Fruit fly (Drosophila melanogaster): Measurements from ENCODE around the gene CG14322.

DNA sequence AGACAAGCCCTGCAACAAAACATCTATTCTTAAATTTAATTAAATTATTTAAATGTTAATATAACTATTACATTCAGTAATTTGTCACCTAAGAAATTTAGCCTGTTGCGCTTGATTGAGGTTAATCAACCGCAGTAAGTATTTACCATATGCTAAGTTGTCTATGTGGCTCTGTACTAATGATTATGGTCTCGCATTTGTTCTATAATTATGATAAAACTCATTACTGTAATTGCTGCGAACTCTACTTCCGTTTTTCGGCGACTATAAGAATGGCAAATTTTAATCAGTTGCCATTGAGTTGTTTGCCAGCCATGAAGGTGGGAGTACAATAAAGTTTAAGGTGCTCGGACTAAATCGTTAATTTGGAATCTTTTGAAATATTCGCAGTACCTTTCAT, 34.9 kb upstream of the CG14322 start, which contains the start of gene CG34281:
- no peak for TF ChIP-seq CG3995 (GFP tag; optimal IDR thresholded peaks at IDR 0.05)
- TF ChIP-seq lov (optimal IDR thresholded peaks at IDR 0.05), result no peak
- no peak for TF ChIP-seq lov (GFP tag; IDR thresholded peaks at IDR 0.05)
